Fruit fly (Drosophila melanogaster): ENCODE measurements around the gene CG14877.

dm6 chr3R:15851912-15852311, 44.0 kb downstream of the CG14877 start:
- TF ChIP-seq CG1024 (GFP tag; IDR thresholded peaks at IDR 0.05), result no peak
- TF ChIP-seq CG8478 (optimal IDR thresholded peaks at IDR 0.05), result no peak
- TF ChIP-seq unpg (GFP tag; optimal IDR thresholded peaks at IDR 0.05), result no peak
- no peak for TF ChIP-seq CG6854 (GFP tag; optimal IDR thresholded peaks at IDR 0.05)
- no peak for TF ChIP-seq CG10431 (GFP tag; optimal IDR thresholded peaks at IDR 0.05)
- no peak for TF ChIP-seq nerfin-2 (GFP tag; IDR thresholded peaks at IDR 0.05; ENCODE audit: partially characterized antibody)
- TF ChIP-seq HLH3B (GFP tag; IDR thresholded peaks at IDR 0.05), result no peak
- no peak for TF ChIP-seq CG2120 (GFP tag; optimal IDR thresholded peaks at IDR 0.05)
- TF ChIP-seq sug (tag; optimal IDR thresholded peaks at IDR 0.05), result no peak
- no peak for TF ChIP-seq h (optimal IDR thresholded peaks at IDR 0.05)
